Fruit fly (Drosophila melanogaster): ENCODE data around the gene mRpS6.

Gene mRpS6

DNA sequence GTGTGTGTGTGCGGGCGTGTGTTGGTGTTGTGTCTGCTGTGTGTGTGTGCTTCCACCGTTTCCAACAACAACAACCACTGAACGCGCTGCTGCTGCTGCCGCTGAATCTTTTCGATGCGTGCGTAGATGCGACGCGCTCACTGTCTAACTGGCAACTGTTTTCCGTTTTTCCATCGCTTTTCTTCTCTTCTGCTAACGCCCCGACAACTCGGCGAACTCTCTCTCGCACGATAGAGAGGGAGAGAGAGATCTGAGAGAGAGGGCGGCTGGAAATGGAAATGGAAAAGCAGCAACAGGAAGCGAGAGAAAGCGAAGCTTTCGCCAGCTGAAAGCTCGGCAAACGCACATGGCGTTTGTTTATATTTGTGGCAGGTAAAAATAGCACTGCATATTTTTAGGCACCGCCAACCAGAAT is 15.9 kb downstream of the mRpS6 start, which contains the start of gene DopEcR (continued):
- TF ChIP-seq tup (GFP tag; optimal IDR thresholded peaks at IDR 0.05) (no peak), HmgZ (tag; optimal IDR thresholded peaks at IDR 0.05) (peak; percentile 21), ewg (GFP tag; optimal IDR thresholded peaks at IDR 0.05) (peak; percentile 67), croc (GFP tag; conservative IDR thresholded peaks at IDR 0.05) (no peak), CG15514 (GFP tag; optimal IDR thresholded peaks at IDR 0.05) (peak; percentile 31), Max (GFP tag; optimal IDR thresholded peaks at IDR 0.05) (peak; percentile 47), Taf1 (GFP tag; IDR thresholded peaks at IDR 0.05) (no peak), PHDP (tag; optimal IDR thresholded peaks at IDR 0.05) (peak; percentile 24), CG7839 (tag; optimal IDR thresholded peaks at IDR 0.05) (no peak), CG8388 (GFP tag; optimal IDR thresholded peaks at IDR 0.05) (peak; percentile 50), CG17568 (GFP tag; optimal IDR thresholded peaks at IDR 0.05) (peak; percentile 37), Dfd (GFP tag; optimal IDR thresholded peaks at IDR 0.05) (no peak), CG13296 (GFP tag; optimal IDR thresholded peaks at IDR 0.05) (peak; percentile 40), zen2 (GFP tag; IDR thresholded peaks at IDR 0.05; ENCODE audit: partially characterized antibody) (peak; percentile 52; the same call in 2 of the 3 replicates), CG18619 (GFP tag; optimal IDR thresholded peaks at IDR 0.05) (no peak), br (optimal IDR thresholded peaks at IDR 0.05) (no peak), jing (GFP tag; optimal IDR thresholded peaks at IDR 0.05) (no peak), unc-4 (GFP tag; IDR thresholded peaks at IDR 0.05; ENCODE audit: partially characterized antibody) (no peak), CG32532 (GFP tag; IDR thresholded peaks at IDR 0.05) (0 out of 2 replicates have a peak, but pooled peaks have one; percentile 42), repo (GFP tag; optimal IDR thresholded peaks at IDR 0.05) (peak; percentile 10), fu2 (GFP tag; optimal IDR thresholded peaks at IDR 0.05) (no peak), CG12104 (GFP tag; optimal IDR thresholded peaks at IDR 0.05) (no peak), NfI (GFP tag; optimal IDR thresholded peaks at IDR 0.05) (peak; percentile 17), CG9876 (GFP tag; optimal IDR thresholded peaks at IDR 0.05) (no peak), CG6765 (GFP tag; optimal IDR thresholded peaks at IDR 0.05) (peak; percentile 64), CG8290 (GFP tag; optimal IDR thresholded peaks at IDR 0.05) (no peak), CG8290 (tag; optimal IDR thresholded peaks at IDR 0.05) (peak in 1 of 2 experiments; percentile 22), CG9932 (GFP tag; IDR thresholded peaks at IDR 0.05) (peak; percentile 9; the same call in 1 of the 2 replicates), Scr (GFP tag; IDR thresholded peaks at IDR 0.05; ENCODE audit: partially characterized antibody) (no peak), Optix (GFP tag; IDR thresholded peaks at IDR 0.05) (no peak), dmrt11E (tag; optimal IDR thresholded peaks at IDR 0.05) (no peak), ara (GFP tag; IDR thresholded peaks at IDR 0.05) (peak; percentile 39; the same call in 1 of the 2 replicates), Antp (GFP tag; optimal IDR thresholded peaks at IDR 0.05) (no peak), pita (GFP tag; optimal IDR thresholded peaks at IDR 0.05) (no peak), pzg (GFP tag; optimal IDR thresholded peaks at IDR 0.05) (no peak), Fer1 (GFP tag; optimal IDR thresholded peaks at IDR 0.05) (peak; percentile 43), CG1603 (tag; optimal IDR thresholded peaks at IDR 0.05) (peak; percentile 19), Hand (GFP tag; optimal IDR thresholded peaks at IDR 0.05) (peak; percentile 47), CkIIα-i1 (GFP tag; IDR thresholded peaks at IDR 0.05) (no peak), CG8924 (tag; optimal IDR thresholded peaks at IDR 0.05) (no peak), GATAe (GFP tag; conservative IDR thresholded peaks at IDR 0.05) (no peak), CG6854 (GFP tag; optimal IDR thresholded peaks at IDR 0.05) (peak; percentile 32), Mad (GFP tag; optimal IDR thresholded peaks at IDR 0.05) (no peak), hth (optimal IDR thresholded peaks at IDR 0.05) (no peak), CG33557 (GFP tag; optimal IDR thresholded peaks at IDR 0.05) (peak; percentile 3), CG17361 (GFP tag; IDR thresholded peaks at IDR 0.05) (no peak), CG16779 (GFP tag; IDR thresholded peaks at IDR 0.05) (peak; percentile 85), usp (GFP tag; optimal IDR thresholded peaks at IDR 0.05) (no peak), gce (GFP tag; IDR thresholded peaks at IDR 0.05) (no peak), CTCF (GFP tag; optimal IDR thresholded peaks at IDR 0.05) (peak; percentile 70), nerfin-1 (tag; optimal IDR thresholded peaks at IDR 0.05) (peak; percentile 60), gcm2 (GFP tag; optimal IDR thresholded peaks at IDR 0.05) (no peak)
